In genomic region chr3L:7976081-7976483, dm6 we compare ENCODE assay signal across 5 fruit fly cellular contexts.
TF ChIP-seq lines count a peak whose summit lies in the region.

HP4 (minus strand) TSS chr3L:7976154.
CG8209 (plus strand) TSS chr3L:7976406.

- peak; percentile 33 for TF ChIP-seq CTCF in whole organism, embryonic (GFP tag; optimal IDR thresholded peaks at IDR 0.05; lab: Kevin White, UChicago)

TF ChIP-seq in whole organism, adult, 20 proteins besides CTCF, POLR2A, EP300 and RAD21 (continues in another document):
- TF ChIP-seq cnc (optimal IDR thresholded peaks at IDR 0.05; lab: Kevin White, UChicago) (no peak), kay (GFP tag; lab: Kevin White, UChicago; ENCODE audit: borderline replicate concordance) (no peak), ovo (GFP tag; optimal IDR thresholded peaks at IDR 0.05; lab: Kevin White, UChicago) (peak; percentile 82), CG5204 (GFP tag; optimal IDR thresholded peaks at IDR 0.05; lab: Kevin White, UChicago) (no peak), Clk (GFP tag; optimal IDR thresholded peaks at IDR 0.05; lab: Kevin White, UChicago) (peak; percentile 75), cic (GFP tag; optimal IDR thresholded peaks at IDR 0.05; lab: Kevin White, UChicago) (peak; percentile 37), CG14711 (tag; optimal IDR thresholded peaks at IDR 0.05; lab: Kevin White, UChicago) (peak; percentile 83), CG12768 (GFP tag; optimal IDR thresholded peaks at IDR 0.05; lab: Kevin White, UChicago) (peak; percentile 85), Mnt (GFP tag; optimal IDR thresholded peaks at IDR 0.05; lab: Kevin White, UChicago) (peak; percentile 71), Crg-1 (GFP tag; optimal IDR thresholded peaks at IDR 0.05; lab: Kevin White, UChicago) (peak; percentile 76), CG1620 (GFP tag; optimal IDR thresholded peaks at IDR 0.05; lab: Kevin White, UChicago) (peak; percentile 72), CG7045 (GFP tag; optimal IDR thresholded peaks at IDR 0.05; lab: Kevin White, UChicago) (peak; percentile 79), Hr96 (GFP tag; optimal IDR thresholded peaks at IDR 0.05; lab: Kevin White, UChicago) (no peak), pad (GFP tag; optimal IDR thresholded peaks at IDR 0.05; lab: Kevin White, UChicago) (peak; percentile 78), CG33017 (tag; optimal IDR thresholded peaks at IDR 0.05; lab: Kevin White, UChicago) (peak; percentile 81), CG11617 (GFP tag; optimal IDR thresholded peaks at IDR 0.05; lab: Kevin White, UChicago) (peak; percentile 86), toe (GFP tag; optimal IDR thresholded peaks at IDR 0.05; lab: Kevin White, UChicago) (no peak), bab1 (GFP tag; optimal IDR thresholded peaks at IDR 0.05; lab: Kevin White, UChicago) (peak; percentile 85)

TF ChIP-seq in whole organism, embryonic, 481 proteins besides CTCF, POLR2A, EP300 and RAD21 (continues in another document):
- TF ChIP-seq pan (optimal IDR thresholded peaks at IDR 0.05; lab: Kevin White, UChicago) (no peak), pan (GFP tag; optimal IDR thresholded peaks at IDR 0.05 in 1 of 2, IDR thresholded peaks at IDR 0.05 in 1 of 2) (peak in 1 of 2 experiments; percentile 91), pb (GFP tag; optimal IDR thresholded peaks at IDR 0.05; lab: Kevin White, UChicago) (peak; percentile 18), Doc3 (GFP tag; IDR thresholded peaks at IDR 0.05; lab: Robert Waterston, UW; ENCODE audit: partially characterized antibody) (peak; percentile 96), chinmo (GFP tag; IDR thresholded peaks at IDR 0.05; lab: Robert Waterston, UW; ENCODE audit: partially characterized antibody) (peak; percentile 93; the same call in 2 of the 4 replicates), CG11695 (GFP tag; IDR thresholded peaks at IDR 0.05; lab: Robert Waterston, UW) (peak; percentile 75), CG3847 (GFP tag; IDR thresholded peaks at IDR 0.05; lab: Robert Waterston, UW) (peak; percentile 86), Hr78 (GFP tag; optimal IDR thresholded peaks at IDR 0.05; lab: Kevin White, UChicago) (peak in 1 of 2 experiments; percentile 56), CG3838 (GFP tag; optimal IDR thresholded peaks at IDR 0.05; lab: Kevin White, UChicago) (no peak), trh (GFP tag; optimal IDR thresholded peaks at IDR 0.05; lab: Kevin White, UChicago) (peak; percentile 47), al (GFP tag; IDR thresholded peaks at IDR 0.05; lab: Robert Waterston, UW) (peak; percentile 82), eve (GFP tag; optimal IDR thresholded peaks at IDR 0.05; lab: Kevin White, UChicago) (no peak), CG11504 (tag; optimal IDR thresholded peaks at IDR 0.05; lab: Kevin White, UChicago) (peak; percentile 84), vfl (GFP tag; optimal IDR thresholded peaks at IDR 0.05; lab: Kevin White, UChicago) (no peak), Ssrp (tag; optimal IDR thresholded peaks at IDR 0.05; lab: Kevin White, UChicago) (peak; percentile 78), Hand (GFP tag; optimal IDR thresholded peaks at IDR 0.05; lab: Kevin White, UChicago) (no peak), lola (GFP tag; optimal IDR thresholded peaks at IDR 0.05; lab: Kevin White, UChicago) (peak in 1 of 3 experiments; percentile 77)

TF ChIP-seq in whole organism, prepupa, 60 proteins besides CTCF, POLR2A, EP300 and RAD21 (continues in another document):
- TF ChIP-seq CG8632 (GFP tag; optimal IDR thresholded peaks at IDR 0.05; lab: Kevin White, UChicago): peak; percentile 84
- no peak for TF ChIP-seq CG11762 (GFP tag; optimal IDR thresholded peaks at IDR 0.05; lab: Kevin White, UChicago; ENCODE audit: insufficient read depth)
- TF ChIP-seq cyc (GFP tag; optimal IDR thresholded peaks at IDR 0.05; lab: Kevin White, UChicago): peak; percentile 74
- TF ChIP-seq Blimp-1 (GFP tag; optimal IDR thresholded peaks at IDR 0.05; lab: Kevin White, UChicago): peak; percentile 28
- peak; percentile 5 for TF ChIP-seq CG6854 (GFP tag; optimal IDR thresholded peaks at IDR 0.05; lab: Kevin White, UChicago)
- TF ChIP-seq CG10631 (GFP tag; optimal IDR thresholded peaks at IDR 0.05; lab: Kevin White, UChicago): peak; percentile 88
- no peak for TF ChIP-seq dac (GFP tag; optimal IDR thresholded peaks at IDR 0.05; lab: Kevin White, UChicago)
- TF ChIP-seq Sox102F (GFP tag; optimal IDR thresholded peaks at IDR 0.05; lab: Kevin White, UChicago): no peak
- no peak for TF ChIP-seq CG16779 (tag; optimal IDR thresholded peaks at IDR 0.05; lab: Kevin White, UChicago)
- TF ChIP-seq Eip75B (GFP tag; optimal IDR thresholded peaks at IDR 0.05; lab: Kevin White, UChicago): peak; percentile 60
- no peak for TF ChIP-seq eg (GFP tag; IDR thresholded peaks at IDR 0.05; lab: Robert Waterston, UW)
- TF ChIP-seq CG11294 (GFP tag; IDR thresholded peaks at IDR 0.05; lab: Robert Waterston, UW): peak; percentile 41; the same call in 1 of the 2 replicates
- TF ChIP-seq lz (GFP tag; optimal IDR thresholded peaks at IDR 0.05; lab: Kevin White, UChicago): peak; percentile 67
- TF ChIP-seq CG1621 (tag; optimal IDR thresholded peaks at IDR 0.05; lab: Kevin White, UChicago): peak; percentile 49
- TF ChIP-seq fkh (GFP tag; optimal IDR thresholded peaks at IDR 0.05; lab: Kevin White, UChicago): peak; percentile 59
- TF ChIP-seq CG8119 (GFP tag; IDR thresholded peaks at IDR 0.05; lab: Robert Waterston, UW): peak; percentile 66; the same call in 2 of the 3 replicates
- TF ChIP-seq Hr38 (GFP tag; optimal IDR thresholded peaks at IDR 0.05; lab: Kevin White, UChicago): no peak
- TF ChIP-seq Ets96B (tag; optimal IDR thresholded peaks at IDR 0.05; lab: Kevin White, UChicago): peak; percentile 81
- TF ChIP-seq acj6 (GFP tag; optimal IDR thresholded peaks at IDR 0.05; lab: Kevin White, UChicago): peak; percentile 77

TF ChIP-seq in whole organism, pupa, 21 proteins besides CTCF, POLR2A, EP300 and RAD21:
- TF ChIP-seq CG8159 (tag; optimal IDR thresholded peaks at IDR 0.05; lab: Kevin White, UChicago) (peak; percentile 77), Pif1A (GFP tag; optimal IDR thresholded peaks at IDR 0.05; lab: Kevin White, UChicago) (no peak), CG17806 (tag; optimal IDR thresholded peaks at IDR 0.05; lab: Kevin White, UChicago) (peak; percentile 70), CG10348 (GFP tag; IDR thresholded peaks at IDR 0.05; lab: Robert Waterston, UW) (no peak), D1 (tag; optimal IDR thresholded peaks at IDR 0.05; lab: Kevin White, UChicago) (peak; percentile 68), CG12605 (GFP tag; IDR thresholded peaks at IDR 0.05; lab: Robert Waterston, UW) (no peak), CG4496 (GFP tag; IDR thresholded peaks at IDR 0.05; lab: Robert Waterston, UW) (no peak; the same call in 1 of the 3 replicates), EcR (GFP tag; optimal IDR thresholded peaks at IDR 0.05; lab: Kevin White, UChicago) (no peak), CG14655 (GFP tag; optimal IDR thresholded peaks at IDR 0.05; lab: Kevin White, UChicago) (no peak), Snoo (tag; optimal IDR thresholded peaks at IDR 0.05; lab: Kevin White, UChicago) (peak; percentile 70), fd96Ca (GFP tag; IDR thresholded peaks at IDR 0.05; lab: Robert Waterston, UW) (no peak; the same call in 1 of the 3 replicates), gl (tag; optimal IDR thresholded peaks at IDR 0.05; lab: Kevin White, UChicago) (no peak), CG34367 (tag; optimal IDR thresholded peaks at IDR 0.05; lab: Kevin White, UChicago) (peak; percentile 55), CG8301 (tag; optimal IDR thresholded peaks at IDR 0.05; lab: Kevin White, UChicago) (no peak), Pif1B (GFP tag; optimal IDR thresholded peaks at IDR 0.05; lab: Kevin White, UChicago) (no peak), CG9948 (tag; optimal IDR thresholded peaks at IDR 0.05; lab: Kevin White, UChicago) (peak; percentile 60), rn (GFP tag; IDR thresholded peaks at IDR 0.05; lab: Robert Waterston, UW) (peak; percentile 71; the same call in 1 of the 2 replicates), CG15710 (tag; optimal IDR thresholded peaks at IDR 0.05; lab: Kevin White, UChicago) (peak; percentile 70), Ets98B (GFP tag; IDR thresholded peaks at IDR 0.05; lab: Robert Waterston, UW) (peak; percentile 74), CG32121 (GFP tag; IDR thresholded peaks at IDR 0.05; lab: Robert Waterston, UW) (peak; percentile 83), CG13204 (GFP tag; optimal IDR thresholded peaks at IDR 0.05; lab: Kevin White, UChicago) (no peak)

TF ChIP-seq in whole organism, wandering third instar larva, 38 proteins besides CTCF, POLR2A, EP300 and RAD21 (continues in another document):
- TF ChIP-seq pan (optimal IDR thresholded peaks at IDR 0.05; lab: Kevin White, UChicago) (no peak), psq (GFP tag; optimal IDR thresholded peaks at IDR 0.05; lab: Kevin White, UChicago) (peak; percentile 84), CG9705 (GFP tag; optimal IDR thresholded peaks at IDR 0.05; lab: Kevin White, UChicago) (peak; percentile 58), Abd-B (GFP tag; optimal IDR thresholded peaks at IDR 0.05; lab: Kevin White, UChicago) (no peak), Dfd (GFP tag; optimal IDR thresholded peaks at IDR 0.05; lab: Kevin White, UChicago) (no peak), usp (GFP tag; optimal IDR thresholded peaks at IDR 0.05; lab: Kevin White, UChicago) (no peak), Jra (GFP tag; optimal IDR thresholded peaks at IDR 0.05; lab: Kevin White, UChicago) (peak; percentile 73), h (GFP tag; optimal IDR thresholded peaks at IDR 0.05; lab: Kevin White, UChicago) (peak; percentile 7), OdsH (GFP tag; optimal IDR thresholded peaks at IDR 0.05; lab: Kevin White, UChicago) (peak; percentile 67), brk (GFP tag; optimal IDR thresholded peaks at IDR 0.05; lab: Kevin White, UChicago) (peak; percentile 85), jim (GFP tag; optimal IDR thresholded peaks at IDR 0.05; lab: Kevin White, UChicago) (no peak), CrebA (GFP tag; optimal IDR thresholded peaks at IDR 0.05; lab: Kevin White, UChicago; ENCODE audit: borderline replicate concordance) (no peak), rgr (GFP tag; optimal IDR thresholded peaks at IDR 0.05; lab: Kevin White, UChicago) (peak; percentile 81), N (GFP tag; optimal IDR thresholded peaks at IDR 0.05; lab: Kevin White, UChicago) (no peak), CG32264 (GFP tag; optimal IDR thresholded peaks at IDR 0.05; lab: Kevin White, UChicago) (peak; percentile 39), Vsx2 (GFP tag; optimal IDR thresholded peaks at IDR 0.05; lab: Kevin White, UChicago; ENCODE audit: partially characterized antibody) (no peak), dl (GFP tag; optimal IDR thresholded peaks at IDR 0.05; lab: Kevin White, UChicago; ENCODE audit: insufficient read depth in 1 of 2, partially characterized antibody in 2 of 2) (no peak), Hr78 (GFP tag; optimal IDR thresholded peaks at IDR 0.05; lab: Kevin White, UChicago) (no peak), Hnf4 (GFP tag; optimal IDR thresholded peaks at IDR 0.05; lab: Kevin White, UChicago) (peak; percentile 77), ey (GFP tag; optimal IDR thresholded peaks at IDR 0.05; lab: Kevin White, UChicago) (peak; percentile 35), br (GFP tag; optimal IDR thresholded peaks at IDR 0.05; lab: Kevin White, UChicago) (no peak), Rel (GFP tag; optimal IDR thresholded peaks at IDR 0.05; lab: Kevin White, UChicago) (peak; percentile 1), Rel (tag; optimal IDR thresholded peaks at IDR 0.05; lab: Kevin White, UChicago) (peak; percentile 67), Dif (GFP tag; optimal IDR thresholded peaks at IDR 0.05; lab: Kevin White, UChicago; ENCODE audit: partially characterized antibody) (no peak)
